Worm (Caenorhabditis elegans) whole organism, L3 larva: ENCODE data around the gene C25F9.10.

Experiments
- ama-1 ChIP-seq: fragments of 150-350 bp; optimal IDR thresholded peaks from 2 replicates; lab custom pipeline; 2018
- egl-5 ChIP-seq: fragments of 150-350 bp; optimal IDR thresholded peaks from 2 replicates; lab custom pipeline; 2017; ENCODE audit warnings: missing biosample characterization, missing genetic modification reagents, missing genetic modification characterization, inconsistent platforms
- elt-2 ChIP-seq: sonication (generic microtip); optimal IDR thresholded peaks from 2 replicates; lab custom pipeline; 2016; ENCODE audit warnings: missing genetic modification reagents, mild to moderate bottlenecking, missing genetic modification characterization, missing compliant biosample characterization
- mdl-1 ChIP-seq: fragments of 150-350 bp; optimal IDR thresholded peaks from 2 replicates; lab custom pipeline; 2014; ENCODE audit warnings: missing biosample characterization, missing genetic modification characterization
- nhr-11 ChIP-seq: fragments of 150-350 bp; optimal IDR thresholded peaks from 2 replicates; lab custom pipeline; 2014; ENCODE audit warnings: missing biosample characterization, missing genetic modification characterization
- nhr-25 ChIP-seq: sonication (generic microtip); optimal IDR thresholded peaks from 2 replicates; lab custom pipeline; 2017; ENCODE audit warnings: missing biosample characterization, missing genetic modification characterization
- pha-4 ChIP-seq: fragments of 150-350 bp; optimal IDR thresholded peaks from 2 replicates; lab custom pipeline; 2014; ENCODE audit warnings: missing biosample characterization, missing genetic modification reagents, missing genetic modification characterization
- skn-1 ChIP-seq: fragments of 150-350 bp; optimal IDR thresholded peaks from 2 replicates; lab custom pipeline; 2014; ENCODE audit warnings: missing biosample characterization, missing genetic modification characterization
- snpc-4 ChIP-seq: fragments of 150-350 bp; optimal IDR thresholded peaks from 2 replicates; lab custom pipeline; 2014; ENCODE audit warnings: missing biosample characterization, missing genetic modification characterization
- tbx-2 ChIP-seq: sonication (generic microtip); optimal IDR thresholded peaks from 2 replicates; lab custom pipeline; 2016; ENCODE audit warnings: mild to moderate bottlenecking, missing genetic modification characterization, missing compliant biosample characterization
- unc-62 ChIP-seq: fragments of 150-350 bp; sonication (generic microtip); optimal IDR thresholded peaks from 4 replicates; lab custom pipeline; 2014; ENCODE audit warnings: missing biosample characterization, missing genetic modification reagents, missing genetic modification characterization
- zag-1 ChIP-seq: fragments of 150-350 bp; optimal IDR thresholded peaks from 2 replicates; lab custom pipeline; 2014; ENCODE audit warnings: missing biosample characterization, missing genetic modification characterization
- ztf-11 ChIP-seq: fragments of 150-350 bp; optimal IDR thresholded peaks from 2 replicates; lab custom pipeline; 2014; ENCODE audit warnings: missing biosample characterization, missing genetic modification characterization
- ztf-4 ChIP-seq: fragments of 150-350 bp; optimal IDR thresholded peaks from 2 replicates; lab custom pipeline; 2014; ENCODE audit warnings: missing biosample characterization, missing genetic modification characterization

ce11 chrV:19358039-19358438 lies 47.5 kb upstream of the C25F9.10 start:
- TF ChIP-seq nhr-11 (tag; lab: Kevin White, UChicago) (no peak), tbx-2 (tag; lab: Kevin White, UChicago) (no peak), mdl-1 (tag; lab: Kevin White, UChicago) (no peak), skn-1 (tag; lab: Kevin White, UChicago) (no peak), zag-1 (tag; lab: Kevin White, UChicago) (no peak), elt-2 (tag; lab: Kevin White, UChicago) (no peak), pha-4 (tag; lab: Kevin White, UChicago) (no peak), egl-5 (tag; lab: Kevin White, UChicago) (no peak), unc-62 (GFP tag; lab: Kevin White, UChicago) (no peak), ztf-11 (no peak), nhr-25 (tag; lab: Kevin White, UChicago) (no peak), ama-1 (no peak), ztf-4 (tag; lab: Kevin White, UChicago) (no peak), snpc-4 (tag; lab: Kevin White, UChicago) (no peak)
